Worm (Caenorhabditis elegans) whole organism, late embryonic: Measurements from ENCODE around the gene ift-43.
A peak's percentile ranks its signal among the peaks of the same experiment; 100 is the strongest.

ENCODE experiments used
- K02D7.2 ChIP-seq: sonication (generic microtip); optimal IDR thresholded peaks from 2 replicates; lab custom pipeline; 2017; ENCODE audit warnings: mild to moderate bottlenecking, missing genetic modification characterization, missing compliant biosample characterization
- K09A11.1 ChIP-seq: sonication (generic microtip); optimal IDR thresholded peaks from 2 replicates; lab custom pipeline; 2017; ENCODE audit warnings: antibody characterized with exemption, mild to moderate bottlenecking, missing genetic modification characterization, missing compliant biosample characterization; ENCODE audit not compliant: insufficient read depth
- ceh-30 ChIP-seq: fragments of 150-350 bp; optimal IDR thresholded peaks from 2 replicates; lab custom pipeline; 2014; ENCODE audit warnings: missing biosample characterization, missing genetic modification characterization
- ceh-31 ChIP-seq: sonication (generic microtip); optimal IDR thresholded peaks from 2 replicates; lab custom pipeline; 2016; ENCODE audit warnings: missing genetic modification characterization, missing compliant biosample characterization
- ceh-45 ChIP-seq: fragments of 200-800 bp; sonication (Bioruptor generic); IDR thresholded peaks from 2 replicates; pipeline ENCODE4 v1.3.6; 2022; ENCODE audit warnings: missing genetic modification reagents, missing genetic modification characterization, missing compliant biosample characterization
- ceh-48 ChIP-seq: sonication (generic microtip); optimal IDR thresholded peaks from 2 replicates; lab custom pipeline; 2016; ENCODE audit warnings: missing genetic modification characterization, inconsistent platforms, missing compliant biosample characterization
- ceh-9 ChIP-seq: sonication (generic microtip); optimal IDR thresholded peaks from 2 replicates; lab custom pipeline; 2016; ENCODE audit warnings: mild to moderate bottlenecking, missing genetic modification characterization, inconsistent platforms, missing compliant biosample characterization
- elt-4 ChIP-seq: sonication (generic microtip); optimal IDR thresholded peaks from 2 replicates; lab custom pipeline; 2016; ENCODE audit warnings: missing genetic modification characterization, missing compliant biosample characterization
- eyg-1 ChIP-seq: sonication (generic microtip); optimal IDR thresholded peaks from 2 replicates; lab custom pipeline; 2016; ENCODE audit warnings: missing genotype, missing genetic modification characterization, missing compliant biosample characterization
- fax-1 ChIP-seq: sonication (generic microtip); optimal IDR thresholded peaks from 2 replicates; lab custom pipeline; 2016; ENCODE audit warnings: missing genotype, missing genetic modification characterization, missing compliant biosample characterization
- fkh-6 ChIP-seq: sonication (generic microtip); optimal IDR thresholded peaks from 2 replicates; lab custom pipeline; 2016; ENCODE audit warnings: missing genetic modification characterization, missing compliant biosample characterization
- gmeb-2 ChIP-seq: sonication (generic microtip); optimal IDR thresholded peaks from 2 replicates; lab custom pipeline; 2016; ENCODE audit warnings: missing genetic modification characterization, inconsistent platforms, missing compliant biosample characterization
- hlh-15 ChIP-seq: sonication (generic microtip); optimal IDR thresholded peaks from 2 replicates; lab custom pipeline; 2016; ENCODE audit warnings: missing genetic modification characterization, missing compliant biosample characterization
- hlh-6 ChIP-seq: sonication (generic microtip); optimal IDR thresholded peaks from 2 replicates; lab custom pipeline; 2016; ENCODE audit warnings: missing genotype, missing genetic modification characterization, missing compliant biosample characterization
- hlh-8 ChIP-seq: sonication (generic microtip); optimal IDR thresholded peaks from 2 replicates; lab custom pipeline; 2016; ENCODE audit warnings: missing genotype, missing genetic modification characterization, missing compliant biosample characterization
- lin-11 ChIP-seq: fragments of 200-800 bp; sonication (Bioruptor generic); optimal IDR thresholded peaks from 2 replicates; lab custom pipeline; 2018; ENCODE audit warnings: mild to moderate bottlenecking, missing genetic modification characterization, missing compliant biosample characterization
- madf-2 ChIP-seq: sonication (generic microtip); optimal IDR thresholded peaks from 2 replicates; lab custom pipeline; 2017; ENCODE audit warnings: missing genetic modification characterization, missing compliant biosample characterization
- nhr-232 ChIP-seq: sonication (generic microtip); optimal IDR thresholded peaks from 2 replicates; lab custom pipeline; 2016; ENCODE audit warnings: missing genetic modification characterization, missing compliant biosample characterization
- pha-4 ChIP-seq: fragments of 150-350 bp; optimal IDR thresholded peaks from 2 replicates; lab custom pipeline; 2018; ENCODE audit warnings: missing biosample characterization, missing genetic modification reagents, missing genetic modification characterization
- pqm-1 ChIP-seq: sonication (generic microtip); optimal IDR thresholded peaks from 2 replicates; lab custom pipeline; 2016; ENCODE audit warnings: missing genetic modification characterization, missing compliant biosample characterization
- ref-2 ChIP-seq: sonication (generic microtip); optimal IDR thresholded peaks from 2 replicates; lab custom pipeline; 2016; ENCODE audit warnings: missing genetic modification characterization, missing compliant biosample characterization
- sdc-2 ChIP-seq: sonication (generic microtip); optimal IDR thresholded peaks from 2 replicates; lab custom pipeline; 2016; ENCODE audit warnings: missing genotype, missing genetic modification characterization, missing compliant biosample characterization
- sox-2 ChIP-seq: fragments of 200-800 bp; sonication (Bioruptor generic); IDR thresholded peaks from 2 replicates; pipeline ENCODE4 v1.3.6; 2022; ENCODE audit warnings: missing genetic modification reagents, missing genetic modification characterization, missing compliant biosample characterization
- sox-4 ChIP-seq: sonication (generic microtip); optimal IDR thresholded peaks from 2 replicates; lab custom pipeline; 2017; ENCODE audit warnings: mild to moderate bottlenecking, missing genetic modification characterization, inconsistent platforms, missing compliant biosample characterization
- syd-9 ChIP-seq: sonication (generic microtip); optimal IDR thresholded peaks from 2 replicates; lab custom pipeline; 2016; ENCODE audit warnings: mild to moderate bottlenecking, missing genetic modification characterization, moderate library complexity, missing compliant biosample characterization
- tbx-7 ChIP-seq: sonication (generic microtip); optimal IDR thresholded peaks from 2 replicates; lab custom pipeline; 2016; ENCODE audit warnings: missing genotype, missing genetic modification characterization, missing compliant biosample characterization
- unc-3 ChIP-seq, 2 experiments: fragments of 200-800 bp in 1 of 2; sonication (Bioruptor generic) in 1 of 2; sonication (generic microtip) in 1 of 2; conservative IDR thresholded peaks in 1 of 2; optimal IDR thresholded peaks in 1 of 2; 2 replicates each; pipeline versions ENCODE4 v1.3.6 to Lab custom; 2016 to 2022; ENCODE audit warnings: missing compliant biosample characterization in 2 of 2, missing genetic modification characterization in 2 of 2, missing genetic modification reagents in 1 of 2
- unc-55 ChIP-seq: sonication (generic microtip); optimal IDR thresholded peaks from 2 replicates; lab custom pipeline; 2017; ENCODE audit warnings: missing biosample characterization, missing genetic modification reagents, missing genetic modification characterization
- ztf-16 ChIP-seq: sonication (generic microtip); optimal IDR thresholded peaks from 2 replicates; lab custom pipeline; 2017; ENCODE audit warnings: missing genetic modification characterization, missing compliant biosample characterization

The ift-43 gene

DNA sequence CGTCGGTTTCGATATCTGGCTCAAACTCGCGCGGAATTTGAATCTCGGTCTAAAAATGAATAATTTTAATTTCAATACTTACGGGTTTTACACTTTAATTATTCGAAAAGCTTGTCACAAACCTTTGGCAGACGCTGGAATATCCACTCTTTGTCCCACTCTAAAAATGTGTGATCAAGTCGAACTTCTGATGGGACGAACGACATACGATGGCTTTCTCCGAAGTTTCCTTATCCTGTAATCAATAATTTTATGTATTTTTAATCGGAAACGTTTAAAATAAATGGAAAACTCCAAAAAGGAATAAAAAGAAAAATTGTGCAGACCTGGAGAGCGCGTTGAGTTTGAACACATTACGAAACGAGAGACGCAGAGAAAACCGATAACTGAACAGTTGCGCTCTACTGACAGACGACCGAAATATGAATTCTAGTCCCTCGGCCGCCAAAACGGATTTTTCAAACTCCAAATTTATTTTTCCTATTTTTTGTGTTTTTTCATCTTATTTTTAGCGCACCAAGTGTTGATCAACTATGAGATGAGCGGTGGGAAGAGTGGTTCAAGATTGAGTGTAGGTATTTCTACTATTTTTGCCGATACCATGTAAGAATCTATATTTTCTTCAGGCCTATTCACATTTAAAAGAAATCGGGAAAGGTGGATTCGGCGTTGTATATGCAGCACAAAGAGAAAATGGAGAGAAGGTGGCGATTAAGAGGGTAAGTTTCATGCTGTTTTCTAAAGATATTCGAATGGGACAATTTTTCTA, 11.2 kb downstream of the ift-43 start, which contains the start of the genes sam-4, F59E12.17 and zyg-1 (continued):
- TF ChIP-seq eyg-1 (tag; lab: Kevin White, UChicago) (no peak), ceh-48 (tag; lab: Kevin White, UChicago) (peak; percentile 28), elt-4 (no peak), lin-11 (tag; lab: Kevin White, UChicago) (no peak), ztf-16 (tag; lab: Kevin White, UChicago) (no peak), sdc-2 (tag; lab: Kevin White, UChicago) (no peak), unc-55 (GFP tag; lab: Kevin White, UChicago) (no peak), K02D7.2 (tag; lab: Kevin White, UChicago) (no peak), hlh-8 (tag; lab: Kevin White, UChicago) (no peak)
- TF ChIP-seq, all 69 proteins: peak for 13

DNA sequence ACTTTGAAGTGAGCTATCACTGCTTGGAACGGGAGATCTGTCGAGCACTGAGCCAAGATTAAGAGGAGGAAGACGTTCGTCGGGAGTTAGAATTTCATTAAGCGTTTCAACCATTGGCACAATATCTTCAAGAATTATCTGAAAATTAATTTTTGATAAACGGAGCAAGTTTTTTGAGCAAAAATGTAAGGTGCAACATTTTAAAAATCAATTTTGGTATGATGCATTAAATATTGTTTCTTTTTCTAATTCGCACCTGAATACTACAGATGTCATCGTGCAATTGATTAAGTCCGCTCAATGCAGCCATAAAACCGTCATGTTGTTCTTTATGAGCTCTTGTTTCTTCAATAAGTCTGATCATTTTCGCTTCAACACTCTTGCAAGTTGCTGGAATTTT, 12.3 kb downstream of the ift-43 start, which contains the start of gene ddl-1:
Gene ddl-1, minus strand, starts transcription at position 101 of the 400 bp plus-strand sequence.
- TF ChIP-seq syd-9 (tag; lab: Kevin White, UChicago) = no peak
- no peak for TF ChIP-seq gmeb-2 (tag; lab: Kevin White, UChicago)
- no peak for TF ChIP-seq hlh-6 (tag; lab: Kevin White, UChicago)

DNA sequence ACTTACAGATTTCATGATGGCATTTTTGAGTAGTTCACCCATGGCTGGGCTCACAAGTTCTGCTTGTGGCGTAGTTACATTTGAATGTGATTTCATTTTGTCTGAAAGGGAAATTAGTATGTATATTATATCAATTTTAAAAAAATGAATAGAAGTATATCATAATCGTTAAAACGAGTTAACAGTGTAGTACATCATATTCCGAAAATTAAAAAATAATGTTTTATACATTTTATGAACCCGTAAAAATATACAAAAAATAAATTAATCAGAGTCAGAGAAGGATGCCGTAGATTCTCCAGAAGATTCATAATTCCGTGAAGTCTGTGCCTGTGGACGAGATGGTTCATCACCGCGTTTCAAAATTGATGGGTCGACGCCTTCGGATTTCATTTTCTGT, 13.6 kb downstream of the ift-43 start, which contains the start of gene F59E12.9:
Gene F59E12.9, minus strand, starts transcription at position 101 of the 400 bp plus-strand sequence.
- no peak for TF ChIP-seq fax-1 (tag; lab: Kevin White, UChicago)
- no peak for TF ChIP-seq nhr-232 (tag; lab: Kevin White, UChicago)
- TF ChIP-seq ceh-48 (tag; lab: Kevin White, UChicago) = no peak
- no peak for TF ChIP-seq pqm-1 (tag; lab: Kevin White, UChicago)
- no peak for TF ChIP-seq sox-4 (tag; lab: Kevin White, UChicago)
- TF ChIP-seq pha-4 (tag; lab: Kevin White, UChicago) = no peak
- TF ChIP-seq sox-2 (GFP tag; lab: Robert Waterston, UW) = no peak
- TF ChIP-seq ref-2 (tag; lab: Kevin White, UChicago) = no peak
- no peak for TF ChIP-seq ceh-9
- TF ChIP-seq ceh-31 (tag; lab: Kevin White, UChicago) = no peak
- no peak for TF ChIP-seq hlh-8 (tag; lab: Kevin White, UChicago)
- no peak for TF ChIP-seq ceh-30 (tag; lab: Kevin White, UChicago)
- TF ChIP-seq hlh-15 (tag; lab: Kevin White, UChicago) = no peak

- TF ChIP-seq ceh-48 (tag; lab: Kevin White, UChicago) = no peak
- no peak for TF ChIP-seq K02D7.2 (tag; lab: Kevin White, UChicago)
- TF ChIP-seq ceh-45 (GFP tag; lab: Robert Waterston, UW) = no peak
- no peak for TF ChIP-seq fkh-6 (tag; lab: Kevin White, UChicago)
- no peak for TF ChIP-seq madf-2 (tag; lab: Kevin White, UChicago)
- no peak for TF ChIP-seq sox-4 (tag; lab: Kevin White, UChicago)
- TF ChIP-seq unc-3 (GFP tag; conservative IDR thresholded peaks at IDR 0.05; lab: Robert Waterston, UW) = no peak
- TF ChIP-seq unc-3 (tag; optimal IDR thresholded peaks at IDR 0.05; lab: Kevin White, UChicago) = no peak
- no peak for TF ChIP-seq sox-2 (GFP tag; lab: Robert Waterston, UW)
- no peak for TF ChIP-seq eyg-1 (tag; lab: Kevin White, UChicago)
- TF ChIP-seq K09A11.1 (tag; lab: Kevin White, UChicago) = no peak
- no peak for TF ChIP-seq tbx-7 (tag; lab: Kevin White, UChicago)
- TF ChIP-seq, all 69 proteins: peak for 0
Measured at ce11 chrII:5642110-5642509, 18.5 kb downstream of the ift-43 start.

DNA sequence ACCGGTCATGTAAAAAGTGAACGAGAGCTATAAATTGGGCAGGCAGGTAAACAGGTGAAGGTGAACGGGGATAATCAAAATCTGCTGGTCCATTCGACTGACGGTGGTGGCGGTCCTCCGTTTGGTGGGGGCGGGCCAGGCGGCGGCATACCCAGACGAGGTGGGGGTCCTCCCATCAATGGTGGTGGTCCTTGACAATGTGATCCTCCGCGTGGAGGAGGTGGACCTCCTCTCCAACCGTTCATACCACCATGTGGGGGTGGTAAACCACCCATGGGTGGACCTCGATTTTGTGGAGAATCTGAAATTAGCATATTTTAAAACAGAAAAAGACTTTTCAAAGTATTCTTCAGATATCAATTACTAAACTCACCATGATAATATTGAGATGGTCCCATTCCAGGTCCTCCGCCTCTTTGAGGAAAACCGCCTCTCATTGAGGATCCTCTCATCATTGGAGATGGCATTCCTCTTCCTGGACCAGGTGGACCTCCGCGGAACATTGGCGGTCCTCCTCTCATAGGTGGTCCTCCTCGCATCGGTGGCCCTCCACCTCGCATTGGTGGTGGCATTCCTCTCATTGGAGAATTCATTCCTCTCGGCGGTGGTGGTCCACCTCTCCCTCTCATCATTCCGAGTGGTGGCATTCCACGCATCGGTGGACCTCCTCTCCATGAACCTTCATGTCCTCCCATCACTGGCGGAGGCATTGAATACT, 20.1 kb downstream of the ift-43 start:
- TF ChIP-seq unc-55 (GFP tag; lab: Kevin White, UChicago) (no peak), elt-4 (peak; percentile 41)
